Fruit fly (Drosophila melanogaster): ENCODE results near the gene CG42371.

Gene CG42371

dm6 chr2L:2182735-2183340 lies 34.2 kb downstream of the CG42371 start (continued):
- TF ChIP-seq CG17186 (GFP tag; optimal IDR thresholded peaks at IDR 0.05) = peak; percentile 43
- no peak for TF ChIP-seq prd (optimal IDR thresholded peaks at IDR 0.05)
- peak; percentile 80 for TF ChIP-seq prd (GFP tag; IDR thresholded peaks at IDR 0.05)
- TF ChIP-seq CG4707 (GFP tag; optimal IDR thresholded peaks at IDR 0.05) = peak; percentile 44
- TF ChIP-seq CG7786 (GFP tag; optimal IDR thresholded peaks at IDR 0.05) = peak; percentile 73
- TF ChIP-seq sc (optimal IDR thresholded peaks at IDR 0.05) = no peak
- TF ChIP-seq sc (GFP tag; optimal IDR thresholded peaks at IDR 0.05) = peak; percentile 52
- no peak for TF ChIP-seq Dfd (GFP tag; optimal IDR thresholded peaks at IDR 0.05)
- TF ChIP-seq Spps (tag; optimal IDR thresholded peaks at IDR 0.05) = peak; percentile 77
- TF ChIP-seq fd64A (GFP tag; optimal IDR thresholded peaks at IDR 0.05) = no peak
- TF ChIP-seq Nf-YA (GFP tag; IDR thresholded peaks at IDR 0.05) = 0 out of 2 replicates have a peak, but pooled peaks have one; percentile 26
- TF ChIP-seq Nf-YC (tag; optimal IDR thresholded peaks at IDR 0.05) = no peak
- TF ChIP-seq Atf-2 (GFP tag; optimal IDR thresholded peaks at IDR 0.05) = peak; percentile 56
- no peak for TF ChIP-seq CG43689 (GFP tag; IDR thresholded peaks at IDR 0.05)
- TF ChIP-seq Kr (GFP tag; optimal IDR thresholded peaks at IDR 0.05) = no peak
- TF ChIP-seq Abd-B (GFP tag; optimal IDR thresholded peaks at IDR 0.05) = peak; percentile 9
- no peak for TF ChIP-seq HmgZ (tag; optimal IDR thresholded peaks at IDR 0.05)
- TF ChIP-seq repo (GFP tag; optimal IDR thresholded peaks at IDR 0.05) = peak; percentile 50
- TF ChIP-seq CG3163 (GFP tag; optimal IDR thresholded peaks at IDR 0.05) = no peak
- TF ChIP-seq CG17361 (GFP tag; IDR thresholded peaks at IDR 0.05) = peak; percentile 66; the same call in 2 of the 3 replicates
- peak; percentile 22 for TF ChIP-seq Mad (GFP tag; optimal IDR thresholded peaks at IDR 0.05)
- TF ChIP-seq CoRest (tag; optimal IDR thresholded peaks at IDR 0.05) = peak; percentile 33
- TF ChIP-seq Rx (GFP tag; IDR thresholded peaks at IDR 0.05) = peak; percentile 52; the same call in 1 of the 2 replicates
- no peak for TF ChIP-seq CG3281 (GFP tag; optimal IDR thresholded peaks at IDR 0.05)
- no peak for TF ChIP-seq ab (GFP tag; optimal IDR thresholded peaks at IDR 0.05)
- TF ChIP-seq CG9797 (GFP tag; optimal IDR thresholded peaks at IDR 0.05) = no peak
- peak; percentile 48 for TF ChIP-seq her (GFP tag; optimal IDR thresholded peaks at IDR 0.05)
- no peak for TF ChIP-seq Oaz (GFP tag; IDR thresholded peaks at IDR 0.05)
- no peak for TF ChIP-seq pzg (GFP tag; optimal IDR thresholded peaks at IDR 0.05)
- TF ChIP-seq CG15269 (tag; optimal IDR thresholded peaks at IDR 0.05) = no peak
- peak; percentile 53 for TF ChIP-seq CG9876 (GFP tag; optimal IDR thresholded peaks at IDR 0.05)
- TF ChIP-seq MESR4 (GFP tag; optimal IDR thresholded peaks at IDR 0.05) = no peak
- peak; percentile 56 for TF ChIP-seq Elba2 (GFP tag; optimal IDR thresholded peaks at IDR 0.05)
- peak; percentile 63 for TF ChIP-seq pum (GFP tag; optimal IDR thresholded peaks at IDR 0.05)
- no peak for TF ChIP-seq fu2 (GFP tag; optimal IDR thresholded peaks at IDR 0.05)
- TF ChIP-seq ase (GFP tag; IDR thresholded peaks at IDR 0.05) = no peak; the same call in 2 of the 3 replicates
- TF ChIP-seq ATbp (GFP tag; optimal IDR thresholded peaks at IDR 0.05) = no peak
- peak; percentile 12 for TF ChIP-seq Myb (GFP tag; optimal IDR thresholded peaks at IDR 0.05)
- TF ChIP-seq fd3F (GFP tag; optimal IDR thresholded peaks at IDR 0.05) = no peak
- TF ChIP-seq CG18476 (GFP tag; optimal IDR thresholded peaks at IDR 0.05) = peak; percentile 12
- no peak for TF ChIP-seq sima (GFP tag; optimal IDR thresholded peaks at IDR 0.05)
- TF ChIP-seq CG11398 (GFP tag; optimal IDR thresholded peaks at IDR 0.05) = peak; percentile 64
- TF ChIP-seq oc (tag; optimal IDR thresholded peaks at IDR 0.05) = no peak
- no peak for TF ChIP-seq Atf6 (GFP tag; IDR thresholded peaks at IDR 0.05)
- TF ChIP-seq CG10267 (tag; optimal IDR thresholded peaks at IDR 0.05) = peak; percentile 83
- no peak for TF ChIP-seq CG10431 (GFP tag; optimal IDR thresholded peaks at IDR 0.05)
- peak; percentile 44 for TF ChIP-seq trh (GFP tag; optimal IDR thresholded peaks at IDR 0.05)
- TF ChIP-seq trem (tag; optimal IDR thresholded peaks at IDR 0.05) = peak; percentile 81
- TF ChIP-seq Side (GFP tag; optimal IDR thresholded peaks at IDR 0.05) = peak; percentile 73
- peak; percentile 60 for TF ChIP-seq CG14667 (GFP tag; IDR thresholded peaks at IDR 0.05)
- TF ChIP-seq slp2 (GFP tag; optimal IDR thresholded peaks at IDR 0.05) = peak; percentile 15
- TF ChIP-seq gro (GFP tag; optimal IDR thresholded peaks at IDR 0.05) = no peak

Data from whole organism, embryonic.